Worm (Caenorhabditis elegans) whole organism, L3 larva: ENCODE data around the gene mics-1.

Experiments
- R02D3.7 ChIP-seq: fragments of 150-350 bp; optimal IDR thresholded peaks from 2 replicates; lab custom pipeline; 2014; ENCODE audit warnings: missing biosample characterization, missing genetic modification characterization
- aly-2 ChIP-seq: fragments of 150-350 bp; optimal IDR thresholded peaks from 2 replicates; lab custom pipeline; 2014; ENCODE audit warnings: missing biosample characterization, missing genetic modification characterization
- ama-1 ChIP-seq: fragments of 150-350 bp; optimal IDR thresholded peaks from 2 replicates; lab custom pipeline; 2018
- ceh-16 ChIP-seq: sonication (generic microtip); optimal IDR thresholded peaks from 2 replicates; lab custom pipeline; 2017; ENCODE audit warnings: missing biosample characterization, missing genetic modification characterization
- ceh-28 ChIP-seq: fragments of 150-350 bp; optimal IDR thresholded peaks from 2 replicates; lab custom pipeline; 2014; ENCODE audit warnings: missing biosample characterization, missing genetic modification reagents, missing genetic modification characterization
- ceh-82 ChIP-seq: fragments of 150-350 bp; optimal IDR thresholded peaks from 2 replicates; lab custom pipeline; 2014; ENCODE audit warnings: missing biosample characterization, missing genetic modification characterization
- ceh-9 ChIP-seq: sonication (generic microtip); optimal IDR thresholded peaks from 2 replicates; lab custom pipeline; 2018; ENCODE audit warnings: missing biosample characterization, missing genetic modification characterization
- egl-27 ChIP-seq: sonication (generic microtip); optimal IDR thresholded peaks from 4 replicates; lab custom pipeline; 2017; ENCODE audit warnings: missing biosample characterization, missing genetic modification reagents, missing genetic modification characterization
- egl-5 ChIP-seq: fragments of 150-350 bp; optimal IDR thresholded peaks from 2 replicates; lab custom pipeline; 2017; ENCODE audit warnings: missing biosample characterization, missing genetic modification reagents, missing genetic modification characterization, inconsistent platforms
- elt-1 ChIP-seq: fragments of 150-350 bp; optimal IDR thresholded peaks from 2 replicates; lab custom pipeline; 2014; ENCODE audit warnings: missing biosample characterization, missing genetic modification characterization
- elt-2 ChIP-seq: sonication (generic microtip); optimal IDR thresholded peaks from 2 replicates; lab custom pipeline; 2016; ENCODE audit warnings: missing genetic modification reagents, mild to moderate bottlenecking, missing genetic modification characterization, missing compliant biosample characterization
- elt-3 ChIP-seq, 3 experiments: fragments of 150-350 bp in 1 of 3; sonication (generic microtip) in 2 of 3; optimal IDR thresholded peaks; 2 replicates in 2 of 3; 4 replicates in 1 of 3; lab custom pipeline; 2014 to 2017; ENCODE audit warnings: missing biosample characterization in 3 of 3, missing genetic modification characterization in 3 of 3
- eor-1 ChIP-seq, 2 experiments: fragments of 150-350 bp; optimal IDR thresholded peaks; 2 replicates each; lab custom pipeline; 2014 to 2018; ENCODE audit warnings: missing biosample characterization in 2 of 2, missing genetic modification characterization in 2 of 2
- fkh-10 ChIP-seq: sonication (generic microtip); optimal IDR thresholded peaks from 2 replicates; lab custom pipeline; 2017; ENCODE audit warnings: missing biosample characterization, missing genetic modification reagents, missing genetic modification characterization
- fos-1 ChIP-seq: fragments of 150-350 bp; optimal IDR thresholded peaks from 2 replicates; lab custom pipeline; 2014; ENCODE audit warnings: missing biosample characterization, missing genetic modification characterization
- jun-1 ChIP-seq: fragments of 150-350 bp; optimal IDR thresholded peaks from 2 replicates; lab custom pipeline; 2014; ENCODE audit warnings: missing biosample characterization, missing genetic modification reagents, missing genetic modification characterization
- lin-15B ChIP-seq: fragments of 150-350 bp; optimal IDR thresholded peaks from 2 replicates; lab custom pipeline; 2014; ENCODE audit warnings: missing biosample characterization, missing genetic modification characterization
- lin-39 ChIP-seq: fragments of 150-350 bp; optimal IDR thresholded peaks from 2 replicates; lab custom pipeline; 2018; ENCODE audit warnings: missing biosample characterization, missing genetic modification reagents, missing genetic modification characterization
- lsy-12 ChIP-seq: sonication (generic microtip); optimal IDR thresholded peaks from 2 replicates; lab custom pipeline; 2016; ENCODE audit warnings: mild to moderate bottlenecking, missing genetic modification characterization, missing compliant biosample characterization
- mdl-1 ChIP-seq: fragments of 150-350 bp; optimal IDR thresholded peaks from 2 replicates; lab custom pipeline; 2014; ENCODE audit warnings: missing biosample characterization, missing genetic modification characterization
- mml-1 ChIP-seq: fragments of 150-350 bp; sonication (generic microtip); optimal IDR thresholded peaks from 3 replicates; lab custom pipeline; 2014; ENCODE audit warnings: missing biosample characterization, missing genetic modification characterization
- nfya-1 ChIP-seq: sonication (generic microtip); optimal IDR thresholded peaks from 2 replicates; lab custom pipeline; 2017; ENCODE audit warnings: missing genetic modification characterization, mild to moderate bottlenecking, missing compliant biosample characterization, antibody characterized with exemption, moderate library complexity; ENCODE audit not compliant: insufficient read depth
- nhr-11 ChIP-seq: fragments of 150-350 bp; optimal IDR thresholded peaks from 2 replicates; lab custom pipeline; 2014; ENCODE audit warnings: missing biosample characterization, missing genetic modification characterization
- nhr-12 ChIP-seq: fragments of 150-350 bp; optimal IDR thresholded peaks from 2 replicates; lab custom pipeline; 2014; ENCODE audit warnings: missing biosample characterization, missing genetic modification characterization
- nhr-23 ChIP-seq: fragments of 150-350 bp; optimal IDR thresholded peaks from 2 replicates; lab custom pipeline; 2014; ENCODE audit warnings: missing biosample characterization, missing genetic modification reagents, missing genetic modification characterization
- nhr-237 ChIP-seq: fragments of 150-350 bp; optimal IDR thresholded peaks from 2 replicates; lab custom pipeline; 2014; ENCODE audit warnings: missing biosample characterization, missing genetic modification characterization
- nhr-25 ChIP-seq: sonication (generic microtip); optimal IDR thresholded peaks from 2 replicates; lab custom pipeline; 2017; ENCODE audit warnings: missing biosample characterization, missing genetic modification characterization
- nhr-28 ChIP-seq: fragments of 150-350 bp; optimal IDR thresholded peaks from 2 replicates; lab custom pipeline; 2014; ENCODE audit warnings: missing biosample characterization, missing genetic modification characterization
- nhr-43 ChIP-seq: sonication (generic microtip); optimal IDR thresholded peaks from 2 replicates; lab custom pipeline; 2016; ENCODE audit warnings: mild to moderate bottlenecking, missing genetic modification characterization, missing compliant biosample characterization; ENCODE audit not compliant: poor library complexity, severe bottlenecking
- nhr-76 ChIP-seq: fragments of 150-350 bp; sonication (generic microtip); optimal IDR thresholded peaks from 5 replicates; lab custom pipeline; 2014; ENCODE audit warnings: missing biosample characterization, missing genetic modification characterization
- pha-4 ChIP-seq: fragments of 150-350 bp; optimal IDR thresholded peaks from 2 replicates; lab custom pipeline; 2014; ENCODE audit warnings: missing biosample characterization, missing genetic modification reagents, missing genetic modification characterization
- pqm-1 ChIP-seq: fragments of 150-350 bp; optimal IDR thresholded peaks from 2 replicates; lab custom pipeline; 2017; ENCODE audit warnings: missing biosample characterization, missing genetic modification characterization, inconsistent platforms
- skn-1 ChIP-seq: fragments of 150-350 bp; optimal IDR thresholded peaks from 2 replicates; lab custom pipeline; 2014; ENCODE audit warnings: missing biosample characterization, missing genetic modification characterization
- snpc-4 ChIP-seq: fragments of 150-350 bp; optimal IDR thresholded peaks from 2 replicates; lab custom pipeline; 2014; ENCODE audit warnings: missing biosample characterization, missing genetic modification characterization
- unc-62 ChIP-seq: fragments of 150-350 bp; sonication (generic microtip); optimal IDR thresholded peaks from 4 replicates; lab custom pipeline; 2014; ENCODE audit warnings: missing biosample characterization, missing genetic modification reagents, missing genetic modification characterization
- ztf-11 ChIP-seq: fragments of 150-350 bp; optimal IDR thresholded peaks from 2 replicates; lab custom pipeline; 2014; ENCODE audit warnings: missing biosample characterization, missing genetic modification characterization
- ztf-4 ChIP-seq: fragments of 150-350 bp; optimal IDR thresholded peaks from 2 replicates; lab custom pipeline; 2014; ENCODE audit warnings: missing biosample characterization, missing genetic modification characterization

The mics-1 gene

DNA sequence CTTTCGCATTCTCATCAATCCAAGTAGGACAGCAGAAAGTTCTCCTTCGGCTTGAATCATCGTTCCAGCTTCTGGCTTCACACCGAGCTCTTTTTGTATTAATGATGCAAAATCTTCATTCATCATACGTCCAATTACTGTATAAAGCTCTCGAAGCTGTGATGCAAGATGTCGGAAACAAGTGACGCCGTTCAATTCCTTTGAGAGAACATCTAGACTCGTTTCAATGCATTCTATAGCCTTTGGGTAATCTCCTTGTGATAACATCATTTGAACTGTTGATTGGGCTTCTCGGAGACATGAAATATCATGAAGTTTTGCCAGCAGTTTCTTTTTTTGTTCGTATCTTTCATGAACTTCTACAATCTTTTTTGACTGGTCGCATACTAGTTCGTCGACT is 9.6 kb downstream of the mics-1 start:
- TF ChIP-seq nhr-25 (tag; lab: Kevin White, UChicago) (no peak), ceh-28 (tag; lab: Kevin White, UChicago) (no peak), lsy-12 (tag; lab: Kevin White, UChicago) (no peak), ztf-4 (tag; lab: Kevin White, UChicago) (no peak), nhr-76 (no peak), nhr-23 (tag; lab: Kevin White, UChicago) (no peak), nhr-28 (tag; lab: Kevin White, UChicago) (no peak), elt-2 (tag; lab: Kevin White, UChicago) (no peak), egl-5 (no peak), nfya-1 (tag; lab: Kevin White, UChicago) (no peak), nhr-11 (no peak), egl-27 (tag; lab: Kevin White, UChicago) (no peak), skn-1 (tag; lab: Kevin White, UChicago) (no peak), snpc-4 (tag; lab: Kevin White, UChicago) (no peak), pqm-1 (no peak), elt-1 (tag; lab: Kevin White, UChicago) (no peak), lin-39 (tag; lab: Kevin White, UChicago) (no peak), ztf-11 (tag; lab: Kevin White, UChicago) (no peak)

DNA sequence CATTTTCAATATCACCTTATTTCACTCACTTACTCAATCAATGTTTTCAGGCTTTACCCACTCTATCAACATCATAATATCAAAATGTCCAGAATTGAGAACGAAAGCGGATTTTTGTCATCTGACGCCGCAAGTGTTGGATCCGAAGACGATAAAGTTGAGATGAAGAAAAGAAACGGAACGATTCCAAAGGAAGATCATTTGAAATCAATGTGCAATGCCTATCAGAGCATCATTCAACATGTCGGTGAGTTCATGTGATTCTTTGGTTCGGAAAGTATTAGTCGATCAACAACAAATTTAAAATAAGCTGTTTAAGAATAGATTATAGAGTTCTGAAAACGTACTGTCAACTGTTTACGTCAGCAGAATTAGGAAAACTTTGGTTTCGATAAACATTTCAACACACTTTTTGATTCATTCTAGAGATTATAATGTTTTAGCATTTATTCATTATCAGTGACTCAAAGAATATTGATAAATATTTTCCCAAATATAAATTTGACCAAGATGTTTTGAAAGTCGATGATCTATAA is 13.2 kb downstream of the mics-1 start, which contains the start of gene cat-4:
Gene cat-4, plus strand, starts transcription at position 51 of the 536 bp plus-strand sequence.
- TF ChIP-seq elt-2 (tag; lab: Kevin White, UChicago): peak; percentile 79
- TF ChIP-seq ceh-9: no peak
- TF ChIP-seq pqm-1: peak; percentile 68
- TF ChIP-seq fkh-10: no peak
- peak; percentile 8 for TF ChIP-seq jun-1
- no peak for TF ChIP-seq fos-1 (tag; lab: Kevin White, UChicago)
- TF ChIP-seq, all 47 proteins: peak for 3

DNA sequence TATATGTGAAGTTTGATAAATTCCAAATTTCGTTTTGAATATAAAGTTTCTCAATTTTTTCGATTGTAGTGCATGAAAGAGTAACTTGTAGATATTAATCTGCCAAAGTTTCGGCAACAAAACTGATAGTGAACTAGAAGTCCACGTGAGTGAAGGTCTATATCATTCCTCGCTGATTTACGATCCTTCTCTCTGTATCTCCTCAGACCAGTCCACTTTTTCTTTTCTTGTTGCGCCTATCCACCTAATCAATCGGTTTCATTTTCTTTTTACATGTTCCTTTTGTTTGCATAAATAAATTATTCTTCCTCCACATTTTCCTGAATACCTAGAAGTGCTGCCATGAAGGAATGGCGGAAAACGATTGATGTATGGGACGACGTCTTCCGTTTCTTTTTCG is 14.0 kb downstream of the mics-1 start:
- TF ChIP-seq nhr-28 (tag; lab: Kevin White, UChicago) (no peak), lin-39 (tag; lab: Kevin White, UChicago) (no peak), nhr-76 (no peak), pha-4 (tag; lab: Kevin White, UChicago) (no peak), unc-62 (GFP tag; lab: Kevin White, UChicago) (no peak), elt-3 (tag; optimal IDR thresholded peaks at IDR 0.05; lab: Kevin White, UChicago) (no peak), ceh-16 (tag; lab: Kevin White, UChicago) (no peak), nhr-43 (tag; lab: Kevin White, UChicago) (no peak), mml-1 (no peak), R02D3.7 (tag; lab: Kevin White, UChicago) (no peak), ztf-4 (tag; lab: Kevin White, UChicago) (no peak), egl-27 (tag; lab: Kevin White, UChicago) (no peak), ceh-82 (tag; lab: Kevin White, UChicago) (no peak), aly-2 (no peak), fos-1 (tag; lab: Kevin White, UChicago) (no peak), lin-15B (no peak), nhr-23 (tag; lab: Kevin White, UChicago) (no peak)

DNA sequence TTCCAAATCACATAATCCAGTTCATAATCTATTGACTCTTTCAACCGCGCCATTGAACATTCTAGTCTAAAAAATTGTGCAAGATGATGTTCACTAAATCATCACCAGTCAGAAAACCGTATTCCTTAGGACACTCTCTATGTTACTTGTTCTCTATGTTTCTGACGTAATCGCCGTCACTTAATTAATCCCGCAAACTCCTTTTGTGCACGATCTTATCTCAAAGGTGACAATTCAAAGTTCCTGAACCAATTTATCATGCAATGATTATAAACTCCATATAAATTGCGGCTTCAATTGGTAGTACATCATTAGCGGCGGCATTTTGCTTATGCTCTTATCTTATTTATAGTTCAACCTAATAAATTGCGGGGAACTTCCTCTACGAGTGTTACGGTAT is 15.3 kb downstream of the mics-1 start:
- peak; percentile 27 for TF ChIP-seq skn-1 (tag; lab: Kevin White, UChicago)
- TF ChIP-seq elt-3 (tag; optimal IDR thresholded peaks at IDR 0.05; lab: Kevin White, UChicago): no peak
- no peak for TF ChIP-seq elt-1 (tag; lab: Kevin White, UChicago)
- TF ChIP-seq ztf-11 (tag; lab: Kevin White, UChicago): no peak
- TF ChIP-seq ceh-16 (tag; lab: Kevin White, UChicago): no peak
- TF ChIP-seq ama-1 (lab: Kevin White, UChicago): no peak
- TF ChIP-seq elt-2 (tag; lab: Kevin White, UChicago): peak; percentile 81
- TF ChIP-seq mdl-1: no peak
- TF ChIP-seq nhr-12 (tag; lab: Kevin White, UChicago): no peak
- TF ChIP-seq R02D3.7 (tag; lab: Kevin White, UChicago): no peak
- no peak for TF ChIP-seq mml-1
- TF ChIP-seq nhr-237: no peak
- TF ChIP-seq pqm-1: peak; percentile 49
- no peak for TF ChIP-seq eor-1 (tag; optimal IDR thresholded peaks at IDR 0.05; lab: Kevin White, UChicago)
- TF ChIP-seq aly-2: no peak
- TF ChIP-seq egl-5: no peak
- no peak for TF ChIP-seq nhr-28 (tag; lab: Kevin White, UChicago)
